Worm (Caenorhabditis elegans): ENCODE data around the gene faah-5.

- TF ChIP-seq ama-1 (optimal IDR thresholded peaks at IDR 0.05) = no peak
- TF ChIP-seq skn-1 (tag; optimal IDR thresholded peaks at IDR 0.05) = no peak
- no peak for TF ChIP-seq blmp-1 (tag; optimal IDR thresholded peaks at IDR 0.05; ENCODE audit: insufficient read depth)
- TF ChIP-seq sma-9 (GFP tag; optimal IDR thresholded peaks at IDR 0.05) = no peak
- no peak for TF ChIP-seq sma-9 (tag; optimal IDR thresholded peaks at IDR 0.05)
These were observed 6.9 kb upstream of the faah-5 start, which contains the start of gene tsen-2 for ce11 chrIII:11898169-11898568.

Data from whole organism, L2 larva.